Fruit fly (Drosophila melanogaster) whole organism, embryonic: ENCODE data around the gene BORCS6.

ENCODE experiments used
- Abd-B ChIP-seq: fragments of 200-800 bp; sonication (Bioruptor generic); optimal IDR thresholded peaks from 2 replicates; lab custom pipeline; 2018; ENCODE audit warnings: missing biosample characterization, mild to moderate bottlenecking, missing genetic modification characterization, moderate library complexity
- Ada2b ChIP-seq: fragments of 200-800 bp; sonication (Bioruptor generic); IDR thresholded peaks from 2 replicates; pipeline ENCODE4 v1.3.6; 2022; ENCODE audit warnings: missing biosample characterization, missing genetic modification characterization
- Atf-2 ChIP-seq: fragments of 200-800 bp; sonication (Bioruptor generic); optimal IDR thresholded peaks from 2 replicates; lab custom pipeline; 2016; ENCODE audit warnings: missing biosample characterization, missing genetic modification characterization
- Bgb ChIP-seq: fragments of 200-800 bp; sonication (Bioruptor generic); IDR thresholded peaks from 2 replicates; pipeline ENCODE4 v1.3.6; 2022; ENCODE audit warnings: missing biosample characterization, missing genetic modification characterization; ENCODE audit not compliant: partially characterized antibody
- CG10565 ChIP-seq: fragments of 200-800 bp; sonication (Bioruptor generic); optimal IDR thresholded peaks from 3 replicates; lab custom pipeline; 2016; ENCODE audit warnings: missing biosample characterization, mild to moderate bottlenecking, missing genetic modification characterization
- CG11247 ChIP-seq: fragments of 200-800 bp; sonication (Bioruptor generic); IDR thresholded peaks from 2 replicates; pipeline ENCODE4 v1.3.6; 2022; ENCODE audit warnings: missing biosample characterization, missing genetic modification characterization
- CG11398 ChIP-seq: fragments of 200-800 bp; sonication (Bioruptor generic); optimal IDR thresholded peaks from 2 replicates; lab custom pipeline; 2016; ENCODE audit warnings: missing biosample characterization, missing genetic modification characterization
- CG11456 ChIP-seq: fragments of 200-800 bp; sonication (Bioruptor generic); IDR thresholded peaks from 3 replicates; pipeline ENCODE4 v1.3.6; 2022; ENCODE audit warnings: missing biosample characterization, missing genetic modification characterization
- CG11696 ChIP-seq: fragments of 200-800 bp; sonication (Bioruptor generic); IDR thresholded peaks from 2 replicates; pipeline ENCODE4 v1.3.6; 2022; ENCODE audit warnings: missing biosample characterization, missing genetic modification characterization
- CG15073 ChIP-seq: fragments of 200-800 bp; sonication (Bioruptor generic); optimal IDR thresholded peaks from 2 replicates; lab custom pipeline; 2016; ENCODE audit warnings: missing biosample characterization, missing genetic modification characterization
- CG15696 ChIP-seq: fragments of 200-800 bp; sonication (Bioruptor generic); optimal IDR thresholded peaks from 2 replicates; lab custom pipeline; 2019; ENCODE audit warnings: missing biosample characterization, mild to moderate bottlenecking, missing genetic modification characterization, moderate library complexity
- CG17359 ChIP-seq: fragments of 200-800 bp; sonication (Bioruptor generic); optimal IDR thresholded peaks from 3 replicates; lab custom pipeline; 2018; ENCODE audit warnings: missing biosample characterization, mild to moderate bottlenecking, missing genetic modification characterization, moderate library complexity
- CG3065 ChIP-seq: fragments of 200-800 bp; sonication (Bioruptor generic); optimal IDR thresholded peaks from 2 replicates; lab custom pipeline; 2016; ENCODE audit warnings: missing biosample characterization, missing genetic modification characterization
- CG32767 ChIP-seq: fragments of 200-800 bp; sonication (Bioruptor generic); IDR thresholded peaks from 2 replicates; pipeline ENCODE4 v1.3.6; 2022; ENCODE audit warnings: missing biosample characterization, missing genetic modification characterization
- CG3281 ChIP-seq: fragments of 200-800 bp; sonication (Bioruptor generic); optimal IDR thresholded peaks from 3 replicates; lab custom pipeline; 2017; ENCODE audit warnings: missing biosample characterization, mild to moderate bottlenecking, missing genetic modification characterization
- CG4424 ChIP-seq: fragments of 200-800 bp; sonication (Bioruptor generic); optimal IDR thresholded peaks from 3 replicates; lab custom pipeline; 2016; ENCODE audit warnings: missing biosample characterization, missing genetic modification characterization
- CG5245 ChIP-seq: fragments of 200-800 bp; sonication (Bioruptor generic); optimal IDR thresholded peaks from 3 replicates; lab custom pipeline; 2016; ENCODE audit warnings: missing biosample characterization, missing genetic modification characterization
- CG8924 ChIP-seq: fragments of 200-800 bp; optimal IDR thresholded peaks from 3 replicates; lab custom pipeline; 2019; ENCODE audit warnings: missing biosample characterization, mild to moderate bottlenecking, missing genetic modification characterization, moderate library complexity
- CHES-1-like ChIP-seq: fragments of 200-800 bp; sonication (Bioruptor generic); optimal IDR thresholded peaks from 2 replicates; lab custom pipeline; 2016; ENCODE audit warnings: missing biosample characterization, missing genetic modification characterization
- D19B ChIP-seq: fragments of 200-800 bp; sonication (Bioruptor generic); optimal IDR thresholded peaks from 2 replicates; lab custom pipeline; 2017; ENCODE audit warnings: missing biosample characterization, mild to moderate bottlenecking, missing genetic modification characterization
- Dip3 ChIP-seq: fragments of 200-800 bp; sonication (Bioruptor generic); optimal IDR thresholded peaks from 3 replicates; lab custom pipeline; 2016; ENCODE audit warnings: missing biosample characterization, missing genetic modification characterization
- Drgx ChIP-seq: fragments of 200-800 bp; sonication (Bioruptor generic); IDR thresholded peaks from 2 replicates; pipeline ENCODE4 v1.3.6; 2022; ENCODE audit warnings: missing biosample characterization, missing genetic modification characterization
- E2f1 ChIP-seq: fragments of 200-800 bp; sonication (Bioruptor generic); IDR thresholded peaks from 2 replicates; pipeline ENCODE4 v1.3.6; 2022; ENCODE audit warnings: missing biosample characterization, missing genetic modification characterization
- E2f2 ChIP-seq: fragments of 200-800 bp; sonication (Bioruptor generic); IDR thresholded peaks from 2 replicates; pipeline ENCODE4 v1.3.6; 2022; ENCODE audit warnings: missing biosample characterization, missing genetic modification characterization
- Fer3 ChIP-seq: fragments of 200-800 bp; sonication (Bioruptor generic); optimal IDR thresholded peaks from 2 replicates; lab custom pipeline; 2018; ENCODE audit warnings: missing biosample characterization, mild to moderate bottlenecking, missing genetic modification characterization, moderate library complexity
- Lhr ChIP-seq: fragments of 200-800 bp; sonication (Bioruptor generic); optimal IDR thresholded peaks from 3 replicates; lab custom pipeline; 2017; ENCODE audit warnings: mild to moderate bottlenecking, missing biosample characterization, missing genetic modification reagents, missing genetic modification characterization
- MTF-1 ChIP-seq: fragments of 200-800 bp; sonication (Bioruptor generic); optimal IDR thresholded peaks from 2 replicates; lab custom pipeline; 2018; ENCODE audit warnings: missing biosample characterization, mild to moderate bottlenecking, missing genetic modification characterization, borderline replicate concordance
- Mes4 ChIP-seq: fragments of 200-800 bp; sonication (Bioruptor generic); optimal IDR thresholded peaks from 2 replicates; lab custom pipeline; 2016; ENCODE audit warnings: missing biosample characterization, missing genetic modification characterization
- NC2β ChIP-seq: fragments of 200-800 bp; sonication (Bioruptor generic); optimal IDR thresholded peaks from 2 replicates; lab custom pipeline; 2016; ENCODE audit warnings: missing biosample characterization, missing genetic modification characterization
- Rfx ChIP-seq: fragments of 200-800 bp; sonication (Bioruptor generic); IDR thresholded peaks from 2 replicates; pipeline ENCODE4 v1.3.6; 2022; ENCODE audit warnings: missing biosample characterization, missing genetic modification characterization
- Side ChIP-seq: fragments of 200-800 bp; sonication (Bioruptor generic); optimal IDR thresholded peaks from 2 replicates; lab custom pipeline; 2016; ENCODE audit warnings: missing biosample characterization, missing genetic modification characterization
- Spps ChIP-seq: fragments of 200-800 bp; sonication (Bioruptor generic); optimal IDR thresholded peaks from 2 replicates; lab custom pipeline; 2018; ENCODE audit warnings: missing biosample characterization, mild to moderate bottlenecking, missing genetic modification characterization
- ato ChIP-seq: fragments of 200-800 bp; sonication (Bioruptor generic); IDR thresholded peaks from 2 replicates; pipeline ENCODE4 v1.3.6; 2022; ENCODE audit warnings: missing biosample characterization, missing genetic modification characterization; ENCODE audit not compliant: partially characterized antibody
- bowl ChIP-seq: fragments of 200-800 bp; sonication (Bioruptor generic); IDR thresholded peaks from 2 replicates; pipeline ENCODE4 v1.3.6; 2022; ENCODE audit warnings: missing biosample characterization, missing genetic modification characterization
- chif ChIP-seq, 2 experiments: fragments of 200-800 bp; sonication (Bioruptor generic); optimal IDR thresholded peaks; 3 replicates each; lab custom pipeline; 2016; ENCODE audit warnings: missing biosample characterization in 2 of 2, missing genetic modification characterization in 2 of 2
- ci ChIP-seq: fragments of 200-800 bp; sonication (Bioruptor generic); IDR thresholded peaks from 3 replicates; pipeline ENCODE4 v1.3.6; 2022; ENCODE audit warnings: missing biosample characterization, missing genetic modification characterization
- dmrt99B ChIP-seq: fragments of 200-800 bp; sonication (Bioruptor generic); optimal IDR thresholded peaks from 2 replicates; lab custom pipeline; 2018; ENCODE audit warnings: missing biosample characterization, mild to moderate bottlenecking, missing genetic modification characterization, moderate library complexity
- insv ChIP-seq, 2 experiments: fragments of 200-800 bp; sonication (Bioruptor generic); optimal IDR thresholded peaks; 3 replicates each; lab custom pipeline; 2016 to 2018; ENCODE audit warnings: missing biosample characterization in 2 of 2, missing genetic modification characterization in 2 of 2
- jing ChIP-seq: fragments of 200-800 bp; sonication (Bioruptor generic); optimal IDR thresholded peaks from 2 replicates; lab custom pipeline; 2018; ENCODE audit warnings: missing biosample characterization, mild to moderate bottlenecking, missing genetic modification characterization
- klu ChIP-seq: fragments of 200-800 bp; sonication (Bioruptor generic); IDR thresholded peaks from 2 replicates; pipeline ENCODE4 v1.3.6; 2022; ENCODE audit warnings: missing biosample characterization, missing genetic modification characterization
- lab ChIP-seq: fragments of 200-800 bp; sonication (Bioruptor generic); optimal IDR thresholded peaks from 3 replicates; lab custom pipeline; 2017; ENCODE audit warnings: missing biosample characterization, missing genetic modification characterization, mild to moderate bottlenecking, moderate library complexity, missing genetic modification reagents
- lmd ChIP-seq: fragments of 200-800 bp; sonication (Bioruptor generic); IDR thresholded peaks from 2 replicates; pipeline ENCODE4 v1.3.6; 2022; ENCODE audit warnings: missing biosample characterization, missing genetic modification characterization
- mam ChIP-seq: fragments of 200-800 bp; sonication (Bioruptor generic); optimal IDR thresholded peaks from 3 replicates; lab custom pipeline; 2016; ENCODE audit warnings: missing biosample characterization, missing genetic modification characterization
- otp ChIP-seq: fragments of 200-800 bp; sonication (Bioruptor generic); IDR thresholded peaks from 3 replicates; pipeline ENCODE4, ENCODE4 v1.3.6; 2022; ENCODE audit warnings: missing biosample characterization, missing genetic modification characterization
- p53 ChIP-seq: fragments of 200-800 bp; sonication (Bioruptor generic); optimal IDR thresholded peaks from 2 replicates; lab custom pipeline; 2016; ENCODE audit warnings: missing biosample characterization, missing genetic modification characterization
- row ChIP-seq: fragments of 200-800 bp; sonication (Bioruptor generic); IDR thresholded peaks from 3 replicates; pipeline ENCODE4 v1.3.6; 2022; ENCODE audit warnings: missing biosample characterization, missing genetic modification characterization
- scrt ChIP-seq: fragments of 200-800 bp; sonication (Bioruptor generic); optimal IDR thresholded peaks from 2 replicates; lab custom pipeline; 2018; ENCODE audit warnings: missing biosample characterization, mild to moderate bottlenecking, missing genetic modification characterization, moderate library complexity
- sima ChIP-seq: fragments of 200-800 bp; sonication (Bioruptor generic); optimal IDR thresholded peaks from 2 replicates; lab custom pipeline; 2016; ENCODE audit warnings: missing biosample characterization, missing genetic modification characterization
- tgo ChIP-seq: fragments of 200-800 bp; sonication (Bioruptor generic); IDR thresholded peaks from 3 replicates; pipeline ENCODE4 v1.3.6; 2022; ENCODE audit warnings: missing biosample characterization, missing genetic modification characterization
- trem ChIP-seq: fragments of 200-800 bp; optimal IDR thresholded peaks from 3 replicates; lab custom pipeline; 2019; ENCODE audit warnings: missing biosample characterization, mild to moderate bottlenecking, missing genetic modification characterization, moderate library complexity
- ttk ChIP-seq: fragments of 200-800 bp; sonication (Bioruptor generic); IDR thresholded peaks from 2 replicates; pipeline ENCODE4 v2.1.2; 2022; ENCODE audit warnings: missing biosample characterization, missing genetic modification characterization

The BORCS6 gene

dm6 chr3L:554577-554976, 13.9 kb downstream of the BORCS6 start (continued):
- TF ChIP-seq ato (no peak), Atf-2 (GFP tag; lab: Kevin White, UChicago) (peak; percentile 13), CG11398 (GFP tag; lab: Kevin White, UChicago) (no peak), p53 (GFP tag; lab: Kevin White, UChicago) (no peak), dmrt99B (tag; lab: Kevin White, UChicago) (peak; percentile 64), MTF-1 (peak; percentile 18), otp (GFP tag; lab: Robert Waterston, UW) (no peak), chif (GFP tag; optimal IDR thresholded peaks at IDR 0.05; lab: Kevin White, UChicago) (peak in 1 of 2 experiments; percentile 26), Mes4 (GFP tag; lab: Kevin White, UChicago) (no peak), CG10565 (no peak), klu (GFP tag; lab: Robert Waterston, UW) (0 out of 2 replicates have a peak, but pooled peaks have one; percentile 33), Ada2b (peak; percentile 31; the same call in 1 of the 2 replicates), insv (GFP tag; optimal IDR thresholded peaks at IDR 0.05; lab: Kevin White, UChicago) (no peak), trem (tag; lab: Kevin White, UChicago) (no peak), tgo (GFP tag; lab: Robert Waterston, UW) (peak; percentile 53; the same call in 2 of the 3 replicates), E2f1 (GFP tag; lab: Robert Waterston, UW) (peak; percentile 37; the same call in 1 of the 2 replicates), CG11456 (peak; percentile 73; the same call in 2 of the 3 replicates), CG15696 (tag; lab: Kevin White, UChicago) (no peak), Bgb (GFP tag; lab: Robert Waterston, UW) (no peak), D19B (no peak), Dip3 (peak; percentile 16), Lhr (GFP tag; lab: Kevin White, UChicago) (no peak), Rfx (GFP tag; lab: Robert Waterston, UW) (peak; percentile 67), CG8924 (tag; lab: Kevin White, UChicago) (peak; percentile 52), CG15073 (GFP tag; lab: Kevin White, UChicago) (no peak), Fer3 (tag; lab: Kevin White, UChicago) (peak; percentile 48), row (peak; percentile 69), CG3281 (GFP tag; lab: Kevin White, UChicago) (peak; percentile 63), CG11696 (GFP tag; lab: Robert Waterston, UW) (peak; percentile 36; the same call in 1 of the 2 replicates), ci (peak; percentile 48; the same call in 1 of the 3 replicates), jing (GFP tag; lab: Kevin White, UChicago) (no peak), mam (GFP tag; lab: Kevin White, UChicago) (peak; percentile 32), Abd-B (GFP tag; lab: Kevin White, UChicago) (peak; percentile 16), CG4424 (GFP tag; lab: Kevin White, UChicago) (peak; percentile 31), CG32767 (0 out of 2 replicates have a peak, but pooled peaks have one; percentile 33), E2f2 (GFP tag; lab: Robert Waterston, UW) (peak; percentile 24; the same call in 1 of the 2 replicates), CG5245 (GFP tag; lab: Kevin White, UChicago) (peak; percentile 31), bowl (GFP tag; lab: Robert Waterston, UW) (no peak), Side (GFP tag; lab: Kevin White, UChicago) (no peak), lab (peak; percentile 77), Spps (tag; lab: Kevin White, UChicago) (no peak), CHES-1-like (GFP tag; lab: Kevin White, UChicago) (peak; percentile 13), CG17359 (tag; lab: Kevin White, UChicago) (peak; percentile 44), scrt (peak; percentile 61), sima (GFP tag; lab: Kevin White, UChicago) (no peak), NC2β (no peak), CG11247 (GFP tag; lab: Robert Waterston, UW) (peak; percentile 38; the same call in 1 of the 2 replicates), lmd (GFP tag; lab: Robert Waterston, UW) (peak; percentile 62), CG3065 (GFP tag; lab: Kevin White, UChicago) (no peak), Drgx (GFP tag; lab: Robert Waterston, UW) (peak; percentile 74), ttk (peak; percentile 45; the same call in 1 of the 2 replicates)
